Worm (Caenorhabditis elegans) whole organism, early embryonic: Measurements from ENCODE around the gene lgc-35.

Source experiments
- B0310.2 ChIP-seq: sonication (generic microtip); optimal IDR thresholded peaks from 2 replicates; lab custom pipeline; 2016; ENCODE audit warnings: mild to moderate bottlenecking, missing genetic modification characterization, missing compliant biosample characterization
- F13C5.2 ChIP-seq: sonication (generic microtip); optimal IDR thresholded peaks from 2 replicates; lab custom pipeline; 2017; ENCODE audit warnings: mild to moderate bottlenecking, missing genetic modification characterization, inconsistent platforms, missing compliant biosample characterization
- aly-1 ChIP-seq: sonication (generic microtip); optimal IDR thresholded peaks from 2 replicates; lab custom pipeline; 2016; ENCODE audit warnings: missing genetic modification characterization, missing compliant biosample characterization
- ama-1 ChIP-seq: fragments of 150-350 bp; optimal IDR thresholded peaks from 2 replicates; lab custom pipeline; 2014
- ceh-13 ChIP-seq: fragments of 200-800 bp; sonication (Bioruptor generic); optimal IDR thresholded peaks from 2 replicates; lab custom pipeline; 2018; ENCODE audit warnings: mild to moderate bottlenecking, missing genetic modification characterization, missing compliant biosample characterization
- ets-7 ChIP-seq: sonication (generic microtip); optimal IDR thresholded peaks from 2 replicates; lab custom pipeline; 2016; ENCODE audit warnings: missing genotype, missing genetic modification characterization, missing compliant biosample characterization
- flt-1 ChIP-seq: fragments of 200-800 bp; sonication (Bioruptor generic); IDR thresholded peaks from 2 replicates; pipeline ENCODE4 v1.3.6; 2022; ENCODE audit warnings: missing genetic modification characterization, missing compliant biosample characterization
- pes-1 ChIP-seq: fragments of 200-800 bp; sonication (Bioruptor generic); IDR thresholded peaks from 2 replicates; pipeline ENCODE4 v1.3.6; 2022; ENCODE audit warnings: missing genetic modification reagents, missing genetic modification characterization, missing compliant biosample characterization
- sea-1 ChIP-seq: fragments of 200-800 bp; sonication (Bioruptor generic); conservative IDR thresholded peaks from 2 replicates; pipeline ENCODE4 v1.3.6; 2022; ENCODE audit warnings: missing genetic modification characterization, missing compliant biosample characterization
- tbx-11 ChIP-seq: fragments of 200-800 bp; sonication (Bioruptor generic); IDR thresholded peaks from 2 replicates; pipeline ENCODE4 v1.3.6; 2022; ENCODE audit warnings: missing genetic modification characterization, missing compliant biosample characterization
- tbx-37 ChIP-seq: fragments of 200-800 bp; sonication (Bioruptor generic); conservative IDR thresholded peaks from 2 replicates; pipeline ENCODE4 v1.3.6; 2022; ENCODE audit warnings: missing genetic modification reagents, missing genetic modification characterization, missing compliant biosample characterization
- tra-4 ChIP-seq: sonication (generic microtip); optimal IDR thresholded peaks from 2 replicates; lab custom pipeline; 2017; ENCODE audit warnings: missing genetic modification characterization, missing compliant biosample characterization

ce11 chrII:12797211-12797794 is 42.7 kb downstream of the lgc-35 start:
- TF ChIP-seq tbx-11 (GFP tag; lab: Robert Waterston, UW) (no peak), flt-1 (GFP tag; lab: Robert Waterston, UW) (no peak), ama-1 (lab: Kevin White, UChicago) (no peak), ets-7 (no peak), tra-4 (tag; lab: Kevin White, UChicago) (no peak), aly-1 (tag; lab: Kevin White, UChicago) (no peak), B0310.2 (tag; lab: Kevin White, UChicago) (no peak), sea-1 (GFP tag; lab: Robert Waterston, UW) (no peak), pes-1 (GFP tag; lab: Robert Waterston, UW) (no peak), tbx-37 (no peak), ceh-13 (GFP tag; lab: Kevin White, UChicago) (no peak), F13C5.2 (tag; lab: Kevin White, UChicago) (no peak)
